Fruit fly (Drosophila melanogaster): ENCODE results near the gene ncd.

Gene ncd

dm6 chr3R:29798966-29799680 lies 7.8 kb downstream of the ncd start, which contains the start of the genes Rnb and Drice (continued):
- TF ChIP-seq CG11504 (tag; optimal IDR thresholded peaks at IDR 0.05), result no peak
- TF ChIP-seq CG10366 (GFP tag; IDR thresholded peaks at IDR 0.05), result peak; percentile 30; the same call in 1 of the 2 replicates
- peak; percentile 31 for TF ChIP-seq CG15514 (GFP tag; optimal IDR thresholded peaks at IDR 0.05)
- TF ChIP-seq twi (tag; optimal IDR thresholded peaks at IDR 0.05), result no peak
- no peak for TF ChIP-seq Dref (GFP tag; IDR thresholded peaks at IDR 0.05)
- TF ChIP-seq run (tag; optimal IDR thresholded peaks at IDR 0.05), result no peak
- no peak for TF ChIP-seq cas (GFP tag; IDR thresholded peaks at IDR 0.05)
- no peak for TF ChIP-seq CG9609 (GFP tag; optimal IDR thresholded peaks at IDR 0.05)
- peak; percentile 71 for TF ChIP-seq CG16813 (GFP tag; IDR thresholded peaks at IDR 0.05; ENCODE audit: partially characterized antibody)
- no peak for TF ChIP-seq Mes4 (GFP tag; optimal IDR thresholded peaks at IDR 0.05)
- TF ChIP-seq scrt (GFP tag; optimal IDR thresholded peaks at IDR 0.05), result no peak
- TF ChIP-seq zen2 (GFP tag; IDR thresholded peaks at IDR 0.05; ENCODE audit: partially characterized antibody), result no peak
- no peak for TF ChIP-seq CG4282 (GFP tag; optimal IDR thresholded peaks at IDR 0.05)
- TF ChIP-seq Xrp1 (GFP tag; IDR thresholded peaks at IDR 0.05), result 0 out of 2 replicates have a peak, but pooled peaks have one; percentile 50
- peak; percentile 52 for TF ChIP-seq Dp (GFP tag; optimal IDR thresholded peaks at IDR 0.05)
- TF ChIP-seq Aef1 (GFP tag; IDR thresholded peaks at IDR 0.05), result peak; percentile 27; the same call in 1 of the 3 replicates
- no peak for TF ChIP-seq CG15073 (GFP tag; optimal IDR thresholded peaks at IDR 0.05)
- TF ChIP-seq CG30431 (GFP tag; optimal IDR thresholded peaks at IDR 0.05), result no peak
- TF ChIP-seq CG14441 (GFP tag; IDR thresholded peaks at IDR 0.05), result peak; percentile 43; the same call in 1 of the 2 replicates
- peak; percentile 66 for TF ChIP-seq knrl (GFP tag; IDR thresholded peaks at IDR 0.05; ENCODE audit: partially characterized antibody)
- no peak for TF ChIP-seq CG18619 (GFP tag; optimal IDR thresholded peaks at IDR 0.05)
- peak; percentile 24; the same call in 1 of the 2 replicates for TF ChIP-seq Taf1 (GFP tag; IDR thresholded peaks at IDR 0.05)
- peak; percentile 49; the same call in 1 of the 2 replicates for TF ChIP-seq NFAT (GFP tag; IDR thresholded peaks at IDR 0.05)
- peak; percentile 38 for TF ChIP-seq tin (GFP tag; optimal IDR thresholded peaks at IDR 0.05)
- no peak for TF ChIP-seq B-H1 (GFP tag; IDR thresholded peaks at IDR 0.05)
- TF ChIP-seq Hand (GFP tag; optimal IDR thresholded peaks at IDR 0.05), result no peak
- no peak for TF ChIP-seq toy (GFP tag; IDR thresholded peaks at IDR 0.05)
- no peak for TF ChIP-seq chm (GFP tag; IDR thresholded peaks at IDR 0.05)
- no peak for TF ChIP-seq Antp (GFP tag; optimal IDR thresholded peaks at IDR 0.05)
- no peak for TF ChIP-seq pfk (GFP tag; optimal IDR thresholded peaks at IDR 0.05)
- TF ChIP-seq CG17359 (tag; optimal IDR thresholded peaks at IDR 0.05), result peak; percentile 51
- TF ChIP-seq lov (optimal IDR thresholded peaks at IDR 0.05), result no peak
- no peak for TF ChIP-seq lov (GFP tag; IDR thresholded peaks at IDR 0.05)
- TF ChIP-seq az2 (GFP tag; optimal IDR thresholded peaks at IDR 0.05), result peak; percentile 20
- no peak for TF ChIP-seq Oaz (GFP tag; IDR thresholded peaks at IDR 0.05)
- no peak for TF ChIP-seq Ets65A (GFP tag)
- TF ChIP-seq CG18262 (tag; optimal IDR thresholded peaks at IDR 0.05), result no peak
- TF ChIP-seq GATAe (GFP tag; conservative IDR thresholded peaks at IDR 0.05), result no peak
- no peak for TF ChIP-seq da (GFP tag; optimal IDR thresholded peaks at IDR 0.05)
- no peak for TF ChIP-seq CG18011 (GFP tag; optimal IDR thresholded peaks at IDR 0.05)
- peak; percentile 75 for TF ChIP-seq unc-4 (GFP tag; IDR thresholded peaks at IDR 0.05; ENCODE audit: partially characterized antibody)
- TF ChIP-seq CG32532 (GFP tag; IDR thresholded peaks at IDR 0.05), result no peak
- no peak for TF ChIP-seq dan (GFP tag; IDR thresholded peaks at IDR 0.05)
- no peak for TF ChIP-seq CG42726 (GFP tag; IDR thresholded peaks at IDR 0.05; ENCODE audit: partially characterized antibody)
- TF ChIP-seq chinmo (GFP tag; IDR thresholded peaks at IDR 0.05; ENCODE audit: partially characterized antibody), result 0 out of 4 replicates have a peak, but pooled peaks have one; percentile 47
- 0 out of 2 replicates have a peak, but pooled peaks have one; percentile 15 for TF ChIP-seq CG9215 (GFP tag; IDR thresholded peaks at IDR 0.05)
- peak; percentile 20 for TF ChIP-seq wek (GFP tag; optimal IDR thresholded peaks at IDR 0.05)
- TF ChIP-seq ato (GFP tag; IDR thresholded peaks at IDR 0.05; ENCODE audit: partially characterized antibody), result no peak
- 0 out of 2 replicates have a peak, but pooled peaks have one; percentile 24 for TF ChIP-seq CG1024 (GFP tag; IDR thresholded peaks at IDR 0.05)
- TF ChIP-seq sim (GFP tag; IDR thresholded peaks at IDR 0.05), result no peak

All from whole organism, embryonic.